Fruit fly (Drosophila melanogaster) whole organism, embryonic: ENCODE measurements around the gene Fitm.

Source experiments
- CG12299 ChIP-seq: fragments of 200-800 bp; sonication (Bioruptor generic); optimal IDR thresholded peaks from 2 replicates; lab custom pipeline; 2018; ENCODE audit warnings: missing biosample characterization, mild to moderate bottlenecking, missing genetic modification characterization
- CG1233 ChIP-seq: fragments of 200-800 bp; sonication (Bioruptor generic); optimal IDR thresholded peaks from 4 replicates; lab custom pipeline; 2018; ENCODE audit warnings: missing biosample characterization, mild to moderate bottlenecking, missing genetic modification characterization
- CG12659 ChIP-seq: fragments of 200-800 bp; sonication (Bioruptor generic); optimal IDR thresholded peaks from 3 replicates; lab custom pipeline; 2017; ENCODE audit warnings: mild to moderate bottlenecking, missing biosample characterization, missing genetic modification reagents, missing genetic modification characterization
- CG12744 ChIP-seq: fragments of 200-800 bp; sonication (Bioruptor generic); optimal IDR thresholded peaks from 2 replicates; lab custom pipeline; 2016; ENCODE audit warnings: missing biosample characterization, missing genetic modification characterization
- CG12769 ChIP-seq: fragments of 200-800 bp; sonication (Bioruptor generic); optimal IDR thresholded peaks from 2 replicates; lab custom pipeline; 2019; ENCODE audit warnings: missing biosample characterization, mild to moderate bottlenecking, missing genetic modification characterization, moderate library complexity
- CG12942 ChIP-seq: fragments of 200-800 bp; sonication (Bioruptor generic); optimal IDR thresholded peaks from 3 replicates; lab custom pipeline; 2016; ENCODE audit warnings: missing biosample characterization, missing genetic modification characterization
- CG14050 ChIP-seq: fragments of 200-800 bp; sonication (Bioruptor generic); IDR thresholded peaks from 3 replicates; pipeline ENCODE4 v1.3.6; 2022; ENCODE audit warnings: missing biosample characterization, missing genetic modification characterization
- CG15514 ChIP-seq: fragments of 200-800 bp; sonication (Bioruptor generic); optimal IDR thresholded peaks from 3 replicates; lab custom pipeline; 2017; ENCODE audit warnings: missing biosample characterization, missing genetic modification characterization, mild to moderate bottlenecking, moderate library complexity, missing genetic modification reagents
- CG17568 ChIP-seq: fragments of 200-800 bp; sonication (Bioruptor generic); optimal IDR thresholded peaks from 2 replicates; lab custom pipeline; 2018; ENCODE audit warnings: missing biosample characterization, mild to moderate bottlenecking, missing genetic modification characterization, moderate library complexity
- CG18764 ChIP-seq: fragments of 200-800 bp; sonication (Bioruptor generic); optimal IDR thresholded peaks from 3 replicates; lab custom pipeline; 2016; ENCODE audit warnings: missing biosample characterization, missing genetic modification characterization
- CG4820 ChIP-seq: fragments of 200-800 bp; sonication (Bioruptor generic); optimal IDR thresholded peaks from 3 replicates; lab custom pipeline; 2016; ENCODE audit warnings: missing biosample characterization, missing genetic modification characterization
- CG6854 ChIP-seq: fragments of 200-800 bp; sonication (Bioruptor generic); optimal IDR thresholded peaks from 3 replicates; lab custom pipeline; 2017; ENCODE audit warnings: missing biosample characterization, mild to moderate bottlenecking, missing genetic modification characterization
- CG7556 ChIP-seq: fragments of 200-800 bp; sonication (Bioruptor generic); optimal IDR thresholded peaks from 2 replicates; lab custom pipeline; 2017; ENCODE audit warnings: missing biosample characterization, mild to moderate bottlenecking, missing genetic modification characterization
- CTCF ChIP-seq: fragments of 200-800 bp; sonication (Bioruptor generic); optimal IDR thresholded peaks from 2 replicates; lab custom pipeline; 2017; ENCODE audit warnings: missing biosample characterization, mild to moderate bottlenecking, missing genetic modification characterization, moderate library complexity
- Ets65A ChIP-seq: fragments of 200-800 bp; sonication (Bioruptor generic); peaks from one replicate; lab custom pipeline; 2016; ENCODE audit warnings: missing biosample characterization, missing genetic modification characterization
- GATAe ChIP-seq: fragments of 200-800 bp; sonication (Bioruptor generic); conservative IDR thresholded peaks from 2 replicates; pipeline ENCODE4 v1.3.6; 2022; ENCODE audit warnings: missing biosample characterization, missing genetic modification characterization
- HLH3B ChIP-seq: fragments of 200-800 bp; sonication (Bioruptor generic); IDR thresholded peaks from 2 replicates; pipeline ENCODE4 v1.3.6; 2022; ENCODE audit warnings: missing biosample characterization, missing genetic modification characterization
- Taf1 ChIP-seq: fragments of 200-800 bp; sonication (Bioruptor generic); IDR thresholded peaks from 2 replicates; pipeline ENCODE4 v1.3.6; 2022; ENCODE audit warnings: missing biosample characterization, missing genetic modification characterization
- abd-A ChIP-seq: fragments of 200-800 bp; sonication (Bioruptor generic); optimal IDR thresholded peaks from 3 replicates; lab custom pipeline; 2019; ENCODE audit warnings: missing biosample characterization, mild to moderate bottlenecking, missing genetic modification characterization, moderate library complexity
- ara ChIP-seq: fragments of 200-800 bp; sonication (Bioruptor generic); IDR thresholded peaks from 2 replicates; pipeline ENCODE4 v1.3.6; 2022; ENCODE audit warnings: missing biosample characterization, missing genetic modification characterization
- az2 ChIP-seq: fragments of 200-800 bp; sonication (Bioruptor generic); optimal IDR thresholded peaks from 3 replicates; lab custom pipeline; 2016; ENCODE audit warnings: missing biosample characterization, missing genetic modification characterization
- br ChIP-seq: fragments of >200 bp; optimal IDR thresholded peaks from 2 replicates; lab custom pipeline; 2017
- crol ChIP-seq: fragments of 200-800 bp; sonication (Bioruptor generic); IDR thresholded peaks from 2 replicates; pipeline ENCODE4 v1.3.6; 2022; ENCODE audit warnings: missing biosample characterization, missing genetic modification characterization
- da ChIP-seq: fragments of 200-800 bp; sonication (Bioruptor generic); optimal IDR thresholded peaks from 2 replicates; lab custom pipeline; 2016; ENCODE audit warnings: missing biosample characterization, missing genetic modification characterization
- ems ChIP-seq: fragments of 200-800 bp; sonication (Bioruptor generic); optimal IDR thresholded peaks from 3 replicates; lab custom pipeline; 2016; ENCODE audit warnings: missing biosample characterization, missing genetic modification characterization
- gcm ChIP-seq: fragments of 200-800 bp; sonication (Bioruptor generic); optimal IDR thresholded peaks from 2 replicates; lab custom pipeline; 2019; ENCODE audit warnings: missing biosample characterization, mild to moderate bottlenecking, missing genetic modification characterization, moderate library complexity
- gem ChIP-seq: fragments of 200-800 bp; sonication (Bioruptor generic); optimal IDR thresholded peaks from 2 replicates; lab custom pipeline; 2019; ENCODE audit warnings: missing biosample characterization, mild to moderate bottlenecking, missing genetic modification characterization, moderate library complexity
- gfzf ChIP-seq: fragments of 200-800 bp; sonication (Bioruptor generic); optimal IDR thresholded peaks from 2 replicates; lab custom pipeline; 2016; ENCODE audit warnings: missing biosample characterization, mild to moderate bottlenecking, missing genetic modification characterization, moderate library complexity
- insv ChIP-seq, 2 experiments: fragments of 200-800 bp; sonication (Bioruptor generic); optimal IDR thresholded peaks; 3 replicates each; lab custom pipeline; 2016 to 2018; ENCODE audit warnings: missing biosample characterization in 2 of 2, missing genetic modification characterization in 2 of 2
- kni ChIP-seq: fragments of 200-800 bp; sonication (Bioruptor generic); optimal IDR thresholded peaks from 3 replicates; lab custom pipeline; 2017; ENCODE audit warnings: mild to moderate bottlenecking, missing biosample characterization, missing genetic modification reagents, missing genetic modification characterization
- maf-S ChIP-seq: fragments of 200-800 bp; sonication (Bioruptor generic); optimal IDR thresholded peaks from 2 replicates; lab custom pipeline; 2016; ENCODE audit warnings: missing biosample characterization, missing genetic modification characterization
- nom ChIP-seq: fragments of 200-800 bp; sonication (Bioruptor generic); optimal IDR thresholded peaks from 2 replicates; lab custom pipeline; 2017; ENCODE audit warnings: missing biosample characterization, missing genetic modification characterization, mild to moderate bottlenecking, moderate library complexity, missing genetic modification reagents
- pho ChIP-seq: fragments of 200-800 bp; sonication (Bioruptor generic); optimal IDR thresholded peaks from 2 replicates; lab custom pipeline; 2016; ENCODE audit warnings: missing biosample characterization, missing genetic modification characterization
- run ChIP-seq: fragments of 200-800 bp; sonication (Bioruptor generic); optimal IDR thresholded peaks from 3 replicates; lab custom pipeline; 2018; ENCODE audit warnings: missing biosample characterization, mild to moderate bottlenecking, missing genetic modification characterization
- schlank ChIP-seq: fragments of 200-800 bp; sonication (Bioruptor generic); optimal IDR thresholded peaks from 2 replicates; lab custom pipeline; 2018; ENCODE audit warnings: missing biosample characterization, mild to moderate bottlenecking, missing genetic modification characterization
- scrt ChIP-seq: fragments of 200-800 bp; sonication (Bioruptor generic); optimal IDR thresholded peaks from 2 replicates; lab custom pipeline; 2018; ENCODE audit warnings: missing biosample characterization, mild to moderate bottlenecking, missing genetic modification characterization, moderate library complexity
- sima ChIP-seq: fragments of 200-800 bp; sonication (Bioruptor generic); optimal IDR thresholded peaks from 2 replicates; lab custom pipeline; 2016; ENCODE audit warnings: missing biosample characterization, missing genetic modification characterization
- slou ChIP-seq: fragments of 200-800 bp; sonication (Bioruptor generic); optimal IDR thresholded peaks from 3 replicates; lab custom pipeline; 2016; ENCODE audit warnings: missing biosample characterization, missing genetic modification characterization
- sob ChIP-seq: fragments of 200-800 bp; sonication (Bioruptor generic); IDR thresholded peaks from 2 replicates; pipeline ENCODE4 v1.3.6; 2022; ENCODE audit warnings: missing biosample characterization, missing genetic modification characterization
- usp ChIP-seq: fragments of >200 bp; optimal IDR thresholded peaks from 2 replicates; lab custom pipeline; 2017; ENCODE audit warnings: missing biosample characterization, missing genetic modification characterization
- vnd ChIP-seq: fragments of 200-800 bp; sonication (Bioruptor generic); IDR thresholded peaks from 3 replicates; pipeline ENCODE4 v1.3.6; 2022; ENCODE audit warnings: missing biosample characterization, missing genetic modification characterization; ENCODE audit not compliant: partially characterized antibody
- vvl ChIP-seq: fragments of 200-800 bp; sonication (Bioruptor generic); IDR thresholded peaks from 2 replicates; pipeline ENCODE4 v1.3.6; 2022; ENCODE audit warnings: missing biosample characterization, missing genetic modification characterization

Gene Fitm

dm6 chr3L:5127609-5128008 lies 18.3 kb downstream of the Fitm start:
- TF ChIP-seq Taf1 (GFP tag; lab: Robert Waterston, UW) (no peak), gem (tag; lab: Kevin White, UChicago) (no peak), maf-S (GFP tag; lab: Kevin White, UChicago) (no peak), CG7556 (no peak), abd-A (tag; lab: Kevin White, UChicago) (no peak), vvl (GFP tag; lab: Robert Waterston, UW) (peak; percentile 76), kni (peak; percentile 61), CG14050 (GFP tag; lab: Robert Waterston, UW) (no peak), CG12299 (no peak), nom (GFP tag; lab: Kevin White, UChicago) (peak; percentile 3), schlank (tag; lab: Kevin White, UChicago) (no peak), ara (no peak), CG12942 (GFP tag; lab: Kevin White, UChicago) (no peak), insv (GFP tag; optimal IDR thresholded peaks at IDR 0.05; lab: Kevin White, UChicago) (no peak), scrt (no peak), CG12659 (GFP tag; lab: Kevin White, UChicago) (no peak), run (tag; lab: Kevin White, UChicago) (no peak), HLH3B (GFP tag; lab: Robert Waterston, UW) (no peak), br (lab: Kevin White, UChicago) (no peak), CG4820 (GFP tag; lab: Kevin White, UChicago) (no peak), pho (GFP tag; lab: Kevin White, UChicago) (no peak), gfzf (GFP tag; lab: Kevin White, UChicago) (no peak)

DNA sequence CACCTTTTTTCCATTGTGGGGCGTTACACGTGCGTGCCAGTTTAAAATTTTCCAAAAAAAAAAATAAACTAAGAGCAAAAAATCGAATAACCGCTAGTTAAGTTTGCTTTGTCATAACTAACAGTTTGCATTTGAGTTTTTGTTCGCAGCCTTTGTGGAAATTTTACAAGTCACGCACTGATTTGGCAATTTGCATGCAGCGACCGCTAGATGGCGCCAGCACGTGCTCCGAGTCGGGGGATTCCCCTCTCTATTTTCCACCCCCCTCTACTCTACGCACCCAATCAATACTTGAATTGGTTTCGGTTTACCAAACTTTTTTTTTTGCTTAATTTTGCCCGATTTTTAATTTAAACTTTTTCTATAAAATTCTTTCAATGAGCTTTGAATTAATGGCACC lies 20.7 kb downstream of the Fitm start:
- TF ChIP-seq CG12769: no peak
- TF ChIP-seq CTCF: peak; percentile 82
- TF ChIP-seq GATAe: no peak
- no peak for TF ChIP-seq slou (GFP tag; lab: Kevin White, UChicago)
- no peak for TF ChIP-seq ems
- TF ChIP-seq usp (GFP tag; lab: Kevin White, UChicago): no peak
- no peak for TF ChIP-seq gcm
- 0 out of 3 replicates have a peak, but pooled peaks have one; percentile 23 for TF ChIP-seq vnd (GFP tag; lab: Robert Waterston, UW)
- TF ChIP-seq crol: peak; percentile 46; the same call in 1 of the 2 replicates
- TF ChIP-seq CG18764: no peak
- TF ChIP-seq CG6854 (GFP tag; lab: Kevin White, UChicago): no peak
- no peak for TF ChIP-seq CG12744 (GFP tag; lab: Kevin White, UChicago)
- TF ChIP-seq Ets65A (GFP tag; lab: Kevin White, UChicago): peak; percentile 10
- TF ChIP-seq CG1233 (GFP tag; lab: Kevin White, UChicago): no peak
- no peak for TF ChIP-seq az2

- TF ChIP-seq sob (GFP tag; lab: Robert Waterston, UW) (no peak), da (GFP tag; lab: Kevin White, UChicago) (no peak), sima (no peak), CG17568 (no peak), CG15514 (GFP tag; lab: Kevin White, UChicago) (peak; percentile 91)
Observed at dm6 chr3L:5102050-5102449, 43.8 kb downstream of the Fitm start.
